Worm (Caenorhabditis elegans): Measurements from ENCODE around the gene Y15E3A.3.

The Y15E3A.3 gene

DNA sequence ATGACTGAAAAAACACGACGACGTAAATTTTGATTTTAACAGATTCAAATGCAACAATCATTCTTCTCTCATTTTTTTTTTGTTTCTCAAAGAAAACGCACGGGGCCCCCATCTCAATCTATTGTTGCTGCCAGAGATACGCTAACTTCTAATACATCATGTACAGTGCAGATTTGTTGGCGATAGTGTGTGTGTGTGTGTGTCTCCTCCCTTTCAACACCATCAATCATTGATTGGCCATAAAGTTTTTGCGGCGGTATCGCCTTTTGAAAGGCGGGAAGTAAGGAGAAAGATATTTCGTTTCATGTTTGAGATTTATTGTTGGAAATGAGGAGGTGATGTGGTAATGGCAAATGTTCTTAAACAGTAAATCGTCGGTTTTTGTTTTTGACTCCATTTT, 1.6 kb upstream of the Y15E3A.3 start:
- TF ChIP-seq zip-8 (tag; optimal IDR thresholded peaks at IDR 0.05) = no peak
- TF ChIP-seq elt-1 (tag; optimal IDR thresholded peaks at IDR 0.05; ENCODE audit: borderline replicate concordance, insufficient read depth) = peak; percentile 33
- TF ChIP-seq blmp-1 (tag; optimal IDR thresholded peaks at IDR 0.05) = no peak
- peak; percentile 19 for TF ChIP-seq unc-62 (GFP tag; optimal IDR thresholded peaks at IDR 0.05)
- no peak for TF ChIP-seq lin-32 (GFP tag; optimal IDR thresholded peaks at IDR 0.05)
- no peak for TF ChIP-seq M03D4.4 (tag; optimal IDR thresholded peaks at IDR 0.05)
- TF ChIP-seq nhr-76 (tag; optimal IDR thresholded peaks at IDR 0.05) = no peak
- no peak for TF ChIP-seq mls-2 (tag; optimal IDR thresholded peaks at IDR 0.05)

- TF ChIP-seq ztf-11 (tag; optimal IDR thresholded peaks at IDR 0.05) (no peak), blmp-1 (tag; optimal IDR thresholded peaks at IDR 0.05) (no peak), ces-1 (GFP tag; optimal IDR thresholded peaks at IDR 0.05) (peak; percentile 72), flh-1 (GFP tag; optimal IDR thresholded peaks at IDR 0.05) (no peak), ham-2 (GFP tag; optimal IDR thresholded peaks at IDR 0.05) (no peak)
Measured at ce11 chrX:15321791-15322190, 3.8 kb downstream of the Y15E3A.3 start.

- TF ChIP-seq bed-3 (GFP tag; optimal IDR thresholded peaks at IDR 0.05) = no peak
- TF ChIP-seq hlh-1 (tag; optimal IDR thresholded peaks at IDR 0.05) = no peak
- TF ChIP-seq lsy-2 (tag; optimal IDR thresholded peaks at IDR 0.05) = no peak
- TF ChIP-seq nhr-28 (tag; optimal IDR thresholded peaks at IDR 0.05) = no peak
- TF ChIP-seq lin-32 (GFP tag; optimal IDR thresholded peaks at IDR 0.05) = no peak
- TF ChIP-seq nhr-12 (tag; optimal IDR thresholded peaks at IDR 0.05) = no peak
- no peak for TF ChIP-seq cnd-1 (tag; optimal IDR thresholded peaks at IDR 0.05)
- no peak for TF ChIP-seq ztf-11 (tag; optimal IDR thresholded peaks at IDR 0.05)
- TF ChIP-seq elt-3 (tag; optimal IDR thresholded peaks at IDR 0.05) = no peak
- TF ChIP-seq M03D4.4 (tag; optimal IDR thresholded peaks at IDR 0.05) = no peak
- TF ChIP-seq mep-1 (tag; optimal IDR thresholded peaks at IDR 0.05) = no peak
- no peak for TF ChIP-seq mls-2 (tag; optimal IDR thresholded peaks at IDR 0.05)
- no peak for TF ChIP-seq nhr-76 (tag; optimal IDR thresholded peaks at IDR 0.05)
- no peak for TF ChIP-seq blmp-1 (tag; optimal IDR thresholded peaks at IDR 0.05)
Measured at ce11 chrX:15321217-15321616, 4.4 kb downstream of the Y15E3A.3 start.

DNA sequence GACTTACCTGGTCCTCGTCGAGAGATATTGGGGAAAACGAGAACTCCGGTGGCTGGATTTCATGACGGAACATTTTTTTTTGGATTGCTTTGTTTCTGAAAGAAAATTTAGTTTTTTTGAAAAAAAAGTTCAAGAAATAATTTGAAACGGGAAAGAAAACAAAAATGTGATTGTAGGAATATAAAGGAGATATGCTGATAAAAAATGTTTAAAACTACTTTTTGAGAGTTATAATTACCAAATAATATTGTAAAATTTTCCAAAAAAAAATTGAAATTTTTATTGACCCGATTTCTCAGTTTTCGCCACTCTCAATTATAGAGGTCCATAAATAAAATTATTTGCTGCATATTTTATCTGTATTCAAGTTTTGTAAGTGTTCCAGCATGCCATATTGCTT, 8.5 kb downstream of the Y15E3A.3 start, which contains the start of gene glb-28:
glb-28 (minus strand) TSS at position 101 of the 400 bp plus-strand sequence.
- TF ChIP-seq nhr-76 (tag; optimal IDR thresholded peaks at IDR 0.05) = no peak
- TF ChIP-seq lsy-2 (tag; optimal IDR thresholded peaks at IDR 0.05) = no peak
- TF ChIP-seq lin-13 (tag; optimal IDR thresholded peaks at IDR 0.05) = no peak
- TF ChIP-seq lin-32 (GFP tag; optimal IDR thresholded peaks at IDR 0.05) = no peak
- TF ChIP-seq nhr-12 (tag; optimal IDR thresholded peaks at IDR 0.05) = no peak
- TF ChIP-seq cnd-1 (tag; optimal IDR thresholded peaks at IDR 0.05) = no peak

ce11 chrX:15312681-15313080, 12.9 kb downstream of the Y15E3A.3 start:
- TF ChIP-seq nhr-12 (tag; optimal IDR thresholded peaks at IDR 0.05) (no peak), unc-120 (tag; optimal IDR thresholded peaks at IDR 0.05; ENCODE audit: poor library complexity, severe bottlenecking) (no peak)

DNA sequence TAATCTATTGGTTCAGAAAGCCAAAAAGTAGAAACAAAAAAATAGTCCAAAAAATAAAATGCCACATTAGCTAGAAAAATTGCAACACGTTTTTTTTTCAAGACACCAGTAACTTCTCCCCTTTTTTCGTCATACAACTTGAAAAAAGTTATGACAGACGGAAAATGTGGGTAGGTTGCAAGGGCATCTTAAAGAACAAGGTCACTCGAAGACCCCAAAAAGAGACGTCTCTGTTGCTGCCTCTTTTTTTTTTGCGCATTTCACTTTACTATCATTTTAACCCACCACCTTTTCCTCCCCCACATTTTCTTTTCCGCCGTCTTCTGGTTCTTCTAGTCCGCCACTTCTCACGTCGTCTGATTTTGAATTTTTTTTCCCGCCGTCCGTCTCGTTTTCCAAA, 13.5 kb downstream of the Y15E3A.3 start:
- no peak for TF ChIP-seq snpc-4 (tag; optimal IDR thresholded peaks at IDR 0.05)
- no peak for TF ChIP-seq nhr-2 (tag; optimal IDR thresholded peaks at IDR 0.05)
- TF ChIP-seq sptf-1 (tag; optimal IDR thresholded peaks at IDR 0.05) = no peak
- TF ChIP-seq blmp-1 (tag; optimal IDR thresholded peaks at IDR 0.05) = no peak
- TF ChIP-seq nhr-12 (tag; optimal IDR thresholded peaks at IDR 0.05) = no peak
- no peak for TF ChIP-seq mep-1 (tag; optimal IDR thresholded peaks at IDR 0.05)
- no peak for TF ChIP-seq elt-3 (tag; optimal IDR thresholded peaks at IDR 0.05)
- TF ChIP-seq unc-62 (GFP tag; optimal IDR thresholded peaks at IDR 0.05) = no peak
- no peak for TF ChIP-seq lsy-2 (tag; optimal IDR thresholded peaks at IDR 0.05)
- TF ChIP-seq ceh-39 (tag; optimal IDR thresholded peaks at IDR 0.05) = no peak
- TF ChIP-seq ceh-83 (GFP tag; optimal IDR thresholded peaks at IDR 0.05) = no peak
- no peak for TF ChIP-seq lin-13 (tag; optimal IDR thresholded peaks at IDR 0.05)
- no peak for TF ChIP-seq unc-39 (tag; optimal IDR thresholded peaks at IDR 0.05)
- TF ChIP-seq ham-2 (GFP tag; optimal IDR thresholded peaks at IDR 0.05) = no peak

DNA sequence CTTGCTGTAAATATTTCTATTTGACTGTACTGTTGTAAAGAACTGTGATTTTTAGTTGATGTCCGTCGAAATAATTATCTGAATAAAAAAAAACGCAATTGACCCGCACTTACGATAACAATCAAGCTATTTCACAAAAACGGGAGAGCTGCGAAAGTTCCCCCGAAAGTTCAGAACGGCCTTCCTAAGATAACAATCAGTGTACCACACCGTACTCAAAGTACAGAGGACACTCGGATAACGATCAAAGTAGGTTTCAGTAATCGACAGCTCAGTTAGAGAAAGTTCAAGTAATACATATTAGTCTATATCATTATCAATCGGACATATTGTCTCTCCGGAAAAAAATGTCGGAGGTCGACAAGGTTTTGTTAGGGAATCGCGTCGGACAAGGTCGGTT, 14.6 kb downstream of the Y15E3A.3 start:
- TF ChIP-seq drap-1 (GFP tag; optimal IDR thresholded peaks at IDR 0.05) (no peak), tbx-8 (GFP tag; optimal IDR thresholded peaks at IDR 0.05) (no peak), ztf-11 (tag; optimal IDR thresholded peaks at IDR 0.05) (no peak), lin-32 (GFP tag; optimal IDR thresholded peaks at IDR 0.05) (no peak), cnd-1 (tag; optimal IDR thresholded peaks at IDR 0.05) (no peak), nhr-76 (tag; optimal IDR thresholded peaks at IDR 0.05) (no peak), nhr-28 (tag; optimal IDR thresholded peaks at IDR 0.05) (no peak), mep-1 (tag; optimal IDR thresholded peaks at IDR 0.05) (no peak), flh-1 (GFP tag; optimal IDR thresholded peaks at IDR 0.05) (no peak), sptf-1 (tag; optimal IDR thresholded peaks at IDR 0.05) (no peak), pha-4 (tag; optimal IDR thresholded peaks at IDR 0.05) (no peak), zip-8 (tag; optimal IDR thresholded peaks at IDR 0.05) (no peak), bed-3 (GFP tag; optimal IDR thresholded peaks at IDR 0.05) (no peak), ham-2 (GFP tag; optimal IDR thresholded peaks at IDR 0.05) (no peak)

All from whole organism, mixed stage, embryonic.